Fruit fly (Drosophila melanogaster): ENCODE data around the gene CG13454.

The CG13454 gene

dm6 chr3L:15553993-15554644 lies 37.3 kb upstream of the CG13454 start, which contains the start of gene AGO2 (continued):
- TF ChIP-seq h (GFP tag; optimal IDR thresholded peaks at IDR 0.05) (peak; percentile 24), GATAd (GFP tag; optimal IDR thresholded peaks at IDR 0.05) (no peak), Sp1 (GFP tag; optimal IDR thresholded peaks at IDR 0.05) (peak; percentile 56)

DNA sequence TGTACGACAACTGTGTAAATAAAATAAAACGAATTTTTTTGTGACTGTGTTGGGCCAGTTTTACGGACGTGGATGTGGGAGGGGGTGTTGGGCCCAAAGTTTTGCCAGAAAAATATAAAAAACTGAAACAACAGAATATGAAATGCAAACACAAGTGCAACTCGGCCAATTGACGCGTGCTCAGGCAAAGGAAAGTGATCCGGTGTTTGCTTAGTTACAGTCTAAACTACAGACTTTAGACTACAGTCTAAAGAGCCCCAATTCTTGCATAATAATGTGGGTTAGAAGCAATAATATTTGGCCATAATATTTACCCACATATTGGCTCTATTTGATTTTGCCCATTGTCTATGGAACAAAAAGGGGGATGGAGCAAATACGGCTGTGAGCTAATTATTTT lies 32.0 kb upstream of the CG13454 start:
- no peak for TF ChIP-seq Abd-B (GFP tag; optimal IDR thresholded peaks at IDR 0.05)
- no peak for TF ChIP-seq usp (GFP tag; optimal IDR thresholded peaks at IDR 0.05)
- peak; percentile 17 for TF ChIP-seq br (GFP tag; optimal IDR thresholded peaks at IDR 0.05)
- no peak for TF ChIP-seq sv (GFP tag; optimal IDR thresholded peaks at IDR 0.05)
- peak; percentile 42 for TF ChIP-seq Hr83 (GFP tag; optimal IDR thresholded peaks at IDR 0.05; ENCODE audit: poor library complexity, severe bottlenecking)
- no peak for TF ChIP-seq Hr78 (GFP tag; optimal IDR thresholded peaks at IDR 0.05)
- TF ChIP-seq CG9705 (GFP tag; optimal IDR thresholded peaks at IDR 0.05) = no peak
- TF ChIP-seq Dif (GFP tag; optimal IDR thresholded peaks at IDR 0.05; ENCODE audit: partially characterized antibody) = no peak
- TF ChIP-seq Rel (GFP tag; optimal IDR thresholded peaks at IDR 0.05) = no peak
- TF ChIP-seq Rel (tag; optimal IDR thresholded peaks at IDR 0.05) = no peak
- no peak for TF ChIP-seq dsf (GFP tag; optimal IDR thresholded peaks at IDR 0.05; ENCODE audit: borderline replicate concordance)
- TF ChIP-seq foxo (GFP tag; optimal IDR thresholded peaks at IDR 0.05) = peak in 1 of 2 experiments; percentile 13
- no peak for TF ChIP-seq Hnf4 (GFP tag; optimal IDR thresholded peaks at IDR 0.05)
- no peak for TF ChIP-seq Jra (GFP tag; optimal IDR thresholded peaks at IDR 0.05)
- TF ChIP-seq pan (optimal IDR thresholded peaks at IDR 0.05) = no peak
- peak; percentile 42 for TF ChIP-seq Sp1 (GFP tag; optimal IDR thresholded peaks at IDR 0.05)
- peak; percentile 40 for TF ChIP-seq OdsH (GFP tag; optimal IDR thresholded peaks at IDR 0.05)
- no peak for TF ChIP-seq jim (GFP tag; optimal IDR thresholded peaks at IDR 0.05)
- no peak for TF ChIP-seq N (GFP tag; optimal IDR thresholded peaks at IDR 0.05)
- TF ChIP-seq CG32264 (GFP tag; optimal IDR thresholded peaks at IDR 0.05) = no peak
- peak; percentile 42 for TF ChIP-seq rgr (GFP tag; optimal IDR thresholded peaks at IDR 0.05)
- no peak for TF ChIP-seq HLH106 (tag; optimal IDR thresholded peaks at IDR 0.05)
- TF ChIP-seq Mio (GFP tag; optimal IDR thresholded peaks at IDR 0.05) = no peak
- TF ChIP-seq psq (GFP tag; optimal IDR thresholded peaks at IDR 0.05) = no peak
- TF ChIP-seq ey (GFP tag; optimal IDR thresholded peaks at IDR 0.05) = no peak
- no peak for TF ChIP-seq dmrt93B (GFP tag; optimal IDR thresholded peaks at IDR 0.05)
- no peak for TF ChIP-seq lola (GFP tag; optimal IDR thresholded peaks at IDR 0.05)
- TF ChIP-seq sage (GFP tag; optimal IDR thresholded peaks at IDR 0.05) = no peak
- no peak for TF ChIP-seq Myc (optimal IDR thresholded peaks at IDR 0.05)
- TF ChIP-seq Vsx2 (GFP tag; optimal IDR thresholded peaks at IDR 0.05; ENCODE audit: partially characterized antibody) = no peak
- peak; percentile 63 for TF ChIP-seq h (GFP tag; optimal IDR thresholded peaks at IDR 0.05)
- TF ChIP-seq GATAd (GFP tag; optimal IDR thresholded peaks at IDR 0.05) = no peak
- no peak for TF ChIP-seq woc (GFP tag; optimal IDR thresholded peaks at IDR 0.05)
- no peak for TF ChIP-seq Dfd (GFP tag; optimal IDR thresholded peaks at IDR 0.05)
- no peak for TF ChIP-seq tai (GFP tag; optimal IDR thresholded peaks at IDR 0.05)
- peak; percentile 13 for TF ChIP-seq brk (GFP tag; optimal IDR thresholded peaks at IDR 0.05)
- no peak for TF ChIP-seq dl (GFP tag; optimal IDR thresholded peaks at IDR 0.05; ENCODE audit: insufficient read depth in 1 of 2, partially characterized antibody in 2 of 2)
- no peak for TF ChIP-seq CrebA (GFP tag; optimal IDR thresholded peaks at IDR 0.05; ENCODE audit: borderline replicate concordance)
- peak; percentile 13 for TF ChIP-seq fru (GFP tag; optimal IDR thresholded peaks at IDR 0.05)

DNA sequence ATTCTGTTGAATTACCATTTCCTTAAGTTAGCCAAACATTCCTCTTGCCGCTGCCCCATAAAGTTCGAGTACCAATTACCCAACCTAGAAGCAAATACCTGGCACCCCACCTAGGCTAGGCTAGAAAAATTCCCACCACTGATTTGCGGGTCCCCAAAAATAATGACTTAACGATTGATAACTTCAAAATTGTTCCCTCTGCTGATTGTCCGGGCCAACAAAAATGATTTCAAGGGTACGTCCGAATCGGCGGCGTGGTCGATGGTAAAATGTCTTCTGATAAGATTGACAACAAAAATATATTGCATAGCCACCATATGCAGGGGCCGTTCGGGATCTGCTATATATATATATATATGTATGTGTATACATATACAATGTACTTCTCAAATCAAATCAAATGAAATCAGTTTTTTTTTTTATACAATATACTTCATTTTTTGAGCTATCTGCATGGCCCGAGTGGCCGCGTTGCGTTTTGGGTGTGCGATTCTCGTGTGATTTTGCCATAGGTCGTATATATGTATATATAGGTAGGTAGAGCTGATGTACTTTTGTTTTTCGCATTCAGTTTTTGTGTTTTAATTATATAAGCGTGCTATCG lies 30.4 kb upstream of the CG13454 start:
- TF ChIP-seq br (GFP tag; optimal IDR thresholded peaks at IDR 0.05) (peak; percentile 38), HLH106 (tag; optimal IDR thresholded peaks at IDR 0.05) (no peak), CrebA (GFP tag; optimal IDR thresholded peaks at IDR 0.05; ENCODE audit: borderline replicate concordance) (peak; percentile 85), CG9705 (GFP tag; optimal IDR thresholded peaks at IDR 0.05) (no peak), GATAd (GFP tag; optimal IDR thresholded peaks at IDR 0.05) (no peak), Myc (optimal IDR thresholded peaks at IDR 0.05) (no peak), Rel (GFP tag; optimal IDR thresholded peaks at IDR 0.05) (peak; percentile 52), Rel (tag; optimal IDR thresholded peaks at IDR 0.05) (peak; percentile 95), brk (GFP tag; optimal IDR thresholded peaks at IDR 0.05) (peak; percentile 59), Hr83 (GFP tag; optimal IDR thresholded peaks at IDR 0.05; ENCODE audit: poor library complexity, severe bottlenecking) (no peak), Hr78 (GFP tag; optimal IDR thresholded peaks at IDR 0.05) (no peak)
